Worm (Caenorhabditis elegans) whole organism, young adult: Measurements from ENCODE around the gene gplb-1.

ENCODE experiments used
- B0019.2 ChIP-seq: fragments of 200-800 bp; sonication (Bioruptor generic); conservative IDR thresholded peaks from 2 replicates; pipeline ENCODE4 v1.3.6; 2022; ENCODE audit warnings: missing genetic modification reagents, missing genetic modification characterization, missing compliant biosample characterization
- D2030.7 ChIP-seq: fragments of 200-800 bp; sonication (Bioruptor generic); IDR thresholded peaks from 2 replicates; pipeline ENCODE4 v1.3.6; 2022; ENCODE audit warnings: missing genetic modification reagents, missing genetic modification characterization, missing compliant biosample characterization
- F22D6.2 ChIP-seq: sonication (generic microtip); optimal IDR thresholded peaks from 2 replicates; lab custom pipeline; 2016; ENCODE audit warnings: mild to moderate bottlenecking, missing genetic modification characterization, missing compliant biosample characterization
- F23B12.7 ChIP-seq: sonication (generic microtip); optimal IDR thresholded peaks from 2 replicates; lab custom pipeline; 2017; ENCODE audit warnings: missing genetic modification characterization, mild to moderate bottlenecking, missing compliant biosample characterization, antibody characterized with exemption, moderate library complexity; ENCODE audit not compliant: insufficient read depth
- F49E8.2 ChIP-seq: sonication (generic microtip); optimal IDR thresholded peaks from 3 replicates; lab custom pipeline; 2017; ENCODE audit warnings: missing genetic modification characterization, mild to moderate bottlenecking, missing compliant biosample characterization, antibody characterized with exemption, moderate library complexity; ENCODE audit not compliant: insufficient read depth
- F52B5.7 ChIP-seq: sonication (generic microtip); optimal IDR thresholded peaks from 2 replicates; lab custom pipeline; 2016; ENCODE audit warnings: mild to moderate bottlenecking, missing genetic modification characterization, missing compliant biosample characterization
- K11D2.4 ChIP-seq: fragments of 200-800 bp; sonication (Bioruptor generic); IDR thresholded peaks from 2 replicates; pipeline ENCODE4 v1.3.6; 2022; ENCODE audit warnings: missing genetic modification reagents, missing genetic modification characterization, missing compliant biosample characterization
- T26A5.8 ChIP-seq: sonication (generic microtip); optimal IDR thresholded peaks from 2 replicates; lab custom pipeline; 2016; ENCODE audit warnings: missing genetic modification characterization, missing compliant biosample characterization
- attf-3 ChIP-seq: fragments of 200-800 bp; sonication (Bioruptor generic); conservative IDR thresholded peaks from 2 replicates; pipeline ENCODE4 v1.3.6; 2022; ENCODE audit warnings: missing genetic modification reagents, missing genetic modification characterization, missing compliant biosample characterization
- cebp-2 ChIP-seq: fragments of 200-800 bp; sonication (Bioruptor generic); IDR thresholded peaks from 2 replicates; pipeline ENCODE4 v1.3.6; 2022; ENCODE audit warnings: missing genetic modification characterization, missing compliant biosample characterization
- ceh-91 ChIP-seq: fragments of 200-800 bp; sonication (Bioruptor generic); IDR thresholded peaks from 2 replicates; pipeline ENCODE4 v1.3.6; 2022; ENCODE audit warnings: missing genetic modification reagents, missing genetic modification characterization, missing compliant biosample characterization
- chd-7 ChIP-seq: sonication (generic microtip); optimal IDR thresholded peaks from 2 replicates; lab custom pipeline; 2016; ENCODE audit warnings: mild to moderate bottlenecking, missing genetic modification characterization, moderate library complexity, missing compliant biosample characterization
- dox-1 ChIP-seq: fragments of 200-800 bp; sonication (Bioruptor generic); IDR thresholded peaks from 2 replicates; pipeline ENCODE4 v1.3.6; 2022; ENCODE audit warnings: missing genetic modification reagents, missing genetic modification characterization, missing compliant biosample characterization
- egl-44 ChIP-seq: fragments of 200-800 bp; sonication (Bioruptor generic); IDR thresholded peaks from 2 replicates; pipeline ENCODE4 v1.3.6; 2022; ENCODE audit warnings: missing genetic modification reagents, missing genetic modification characterization, missing compliant biosample characterization
- ets-4 ChIP-seq: fragments of 200-800 bp; sonication (Bioruptor generic); optimal IDR thresholded peaks from 2 replicates; lab custom pipeline; 2018; ENCODE audit warnings: mild to moderate bottlenecking, missing genetic modification characterization, missing compliant biosample characterization
- fkh-3 ChIP-seq: sonication (generic microtip); optimal IDR thresholded peaks from 2 replicates; lab custom pipeline; 2016; ENCODE audit warnings: mild to moderate bottlenecking, missing genetic modification characterization, missing compliant biosample characterization
- him-1 ChIP-seq: sonication (generic microtip); optimal IDR thresholded peaks from 2 replicates; lab custom pipeline; 2016; ENCODE audit warnings: missing genotype, missing genetic modification reagents, missing genetic modification characterization, missing compliant biosample characterization
- hmg-1.2 ChIP-seq: fragments of 200-800 bp; sonication (Bioruptor generic); IDR thresholded peaks from 2 replicates; pipeline ENCODE4 v1.3.6; 2022; ENCODE audit warnings: missing genetic modification reagents, missing genetic modification characterization, missing compliant biosample characterization
- hrde-1 ChIP-seq: sonication (generic microtip); optimal IDR thresholded peaks from 2 replicates; lab custom pipeline; 2016; ENCODE audit warnings: missing genetic modification characterization, mild to moderate bottlenecking, missing compliant biosample characterization, moderate library complexity, missing genotype, missing genetic modification reagents, borderline replicate concordance
- lag-1 ChIP-seq: fragments of 200-800 bp; sonication (Bioruptor generic); IDR thresholded peaks from 2 replicates; pipeline ENCODE4 v1.3.6; 2022; ENCODE audit warnings: missing genetic modification reagents, missing genetic modification characterization, missing compliant biosample characterization
- let-526 ChIP-seq: fragments of 200-800 bp; sonication (Bioruptor generic); IDR thresholded peaks from 2 replicates; pipeline ENCODE4 v1.3.6; 2022; ENCODE audit warnings: missing genetic modification reagents, missing genetic modification characterization, missing compliant biosample characterization
- lin-35 ChIP-seq, 3 experiments: fragments of 150-350 bp in 2 of 3; sonication (generic microtip) in 1 of 3; optimal IDR thresholded peaks; 2 replicates each; lab custom pipeline; 2014 to 2018; ENCODE audit warnings: missing biosample characterization in 3 of 3, missing genetic modification characterization in 3 of 3, missing genetic modification reagents in 3 of 3
- lin-40 ChIP-seq: sonication (generic microtip); optimal IDR thresholded peaks from 2 replicates; lab custom pipeline; 2016; ENCODE audit warnings: missing genetic modification characterization, mild to moderate bottlenecking, missing compliant biosample characterization, missing genotype, missing genetic modification reagents
- lsy-27 ChIP-seq: sonication (generic microtip); optimal IDR thresholded peaks from 2 replicates; lab custom pipeline; 2017; ENCODE audit warnings: missing genetic modification characterization, mild to moderate bottlenecking, missing compliant biosample characterization, antibody characterized with exemption, missing genotype, borderline replicate concordance; ENCODE audit not compliant: insufficient read depth
- madf-10 ChIP-seq: sonication (generic microtip); optimal IDR thresholded peaks from 2 replicates; lab custom pipeline; 2016; ENCODE audit warnings: mild to moderate bottlenecking, missing genetic modification characterization, missing compliant biosample characterization
- madf-6 ChIP-seq: fragments of 200-800 bp; sonication (Bioruptor generic); IDR thresholded peaks from 2 replicates; pipeline ENCODE4 v1.3.6; 2022; ENCODE audit warnings: missing genetic modification reagents, missing genetic modification characterization, missing compliant biosample characterization
- mcd-1 ChIP-seq: fragments of 200-800 bp; sonication (Bioruptor generic); IDR thresholded peaks from 2 replicates; pipeline ENCODE4 v1.3.6; 2022; ENCODE audit warnings: missing genetic modification reagents, missing genetic modification characterization, missing compliant biosample characterization
- nhr-80 ChIP-seq: sonication (generic microtip); optimal IDR thresholded peaks from 2 replicates; lab custom pipeline; 2016; ENCODE audit warnings: missing genetic modification characterization, missing compliant biosample characterization
- pha-4 ChIP-seq: fragments of 150-350 bp; sonication (generic microtip); optimal IDR thresholded peaks from 2 replicates; lab custom pipeline; 2014; ENCODE audit warnings: missing biosample characterization, missing genetic modification reagents, missing genetic modification characterization
- rcor-1 ChIP-seq: fragments of 200-800 bp; sonication (Bioruptor generic); IDR thresholded peaks from 2 replicates; pipeline ENCODE4 v1.3.6; 2022; ENCODE audit warnings: missing genetic modification reagents, missing genetic modification characterization, missing compliant biosample characterization
- snpc-3.4 ChIP-seq: sonication (generic microtip); optimal IDR thresholded peaks from 2 replicates; lab custom pipeline; 2017; ENCODE audit warnings: missing genetic modification characterization, mild to moderate bottlenecking, missing compliant biosample characterization, antibody characterized with exemption, moderate library complexity, missing genotype, missing genetic modification reagents
- snpc-4 ChIP-seq, 5 experiments: fragments of 150-350 bp in 1 of 5; sonication (generic microtip) in 4 of 5; optimal IDR thresholded peaks; 2 replicates each; lab custom pipeline; 2014 to 2018; ENCODE audit warnings: missing genetic modification characterization in 5 of 5, missing biosample characterization in 3 of 5, antibody characterized with exemption in 2 of 5, mild to moderate bottlenecking in 2 of 5, missing compliant biosample characterization in 2 of 5, missing genotype in 2 of 5, moderate library complexity in 2 of 5, missing genetic modification reagents in 1 of 5
- tbp1 ChIP-seq: fragments of 200-800 bp; sonication (Bioruptor generic); optimal IDR thresholded peaks from 2 replicates; lab custom pipeline; 2018; ENCODE audit warnings: mild to moderate bottlenecking, missing genetic modification characterization, missing compliant biosample characterization
- tlf-1 ChIP-seq: fragments of 200-800 bp; sonication (Bioruptor generic); optimal IDR thresholded peaks from 2 replicates; lab custom pipeline; 2018; ENCODE audit warnings: mild to moderate bottlenecking, missing genetic modification characterization, missing compliant biosample characterization

The gplb-1 gene

DNA sequence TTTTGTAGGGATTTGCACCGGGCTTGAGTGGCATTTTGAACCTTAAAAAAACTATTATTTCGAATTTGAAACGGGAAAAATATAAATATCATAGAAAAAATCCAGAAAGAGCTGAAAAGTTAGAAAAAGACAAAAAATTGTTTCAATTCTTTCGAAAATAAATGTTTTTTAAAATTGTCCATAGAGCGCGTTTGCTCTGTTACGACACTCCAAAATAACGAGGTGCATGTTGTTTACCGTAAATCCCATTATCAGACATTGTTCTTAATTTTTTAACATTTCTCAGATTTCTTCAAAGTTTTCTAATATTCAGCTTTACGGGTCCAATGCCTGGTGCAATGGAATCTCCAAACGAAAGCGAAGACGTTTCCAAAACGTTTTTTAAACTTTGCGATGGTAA, 9.0 kb downstream of the gplb-1 start, which contains the start of the genes dnj-22 and natc-1 (continued):
- TF ChIP-seq snpc-4 (GFP tag; optimal IDR thresholded peaks at IDR 0.05; lab: Kevin White, UChicago) (peak; percentile 38), snpc-4 (tag; optimal IDR thresholded peaks at IDR 0.05; lab: Kevin White, UChicago) (peak in 3 of 4 experiments; percentile 14 to 59 (median 59)), chd-7 (no peak), rcor-1 (no peak), lin-40 (tag; lab: Kevin White, UChicago) (peak; percentile 63), K11D2.4 (GFP tag; lab: Robert Waterston, UW) (no peak), lag-1 (GFP tag; lab: Robert Waterston, UW) (no peak), pha-4 (tag; lab: Kevin White, UChicago) (peak; percentile 17), dox-1 (GFP tag; lab: Robert Waterston, UW) (peak; percentile 12; the same call in 1 of the 2 replicates), hrde-1 (no peak), F23B12.7 (tag; lab: Kevin White, UChicago) (peak; percentile 52)

ce11 chrV:8460800-8461199, 10.2 kb downstream of the gplb-1 start:
- TF ChIP-seq hmg-1.2 (GFP tag; lab: Robert Waterston, UW) (peak; percentile 54; the same call in 1 of the 2 replicates), lsy-27 (tag; lab: Kevin White, UChicago) (no peak), madf-6 (GFP tag; lab: Robert Waterston, UW) (peak; percentile 25; the same call in 1 of the 2 replicates), attf-3 (0 out of 2 replicates have a peak, but pooled peaks have one; percentile 13), fkh-3 (tag; lab: Kevin White, UChicago) (no peak), ceh-91 (GFP tag; lab: Robert Waterston, UW) (no peak), tlf-1 (GFP tag; lab: Kevin White, UChicago) (no peak), mcd-1 (GFP tag; lab: Robert Waterston, UW) (peak; percentile 10; the same call in 1 of the 2 replicates), lin-40 (tag; lab: Kevin White, UChicago) (no peak), D2030.7 (GFP tag; lab: Robert Waterston, UW) (no peak), let-526 (GFP tag; lab: Robert Waterston, UW) (no peak), F22D6.2 (tag; lab: Kevin White, UChicago) (no peak), cebp-2 (GFP tag; lab: Robert Waterston, UW) (no peak), madf-10 (no peak), snpc-4 (GFP tag; optimal IDR thresholded peaks at IDR 0.05; lab: Kevin White, UChicago) (peak; percentile 49), snpc-4 (tag; optimal IDR thresholded peaks at IDR 0.05; lab: Kevin White, UChicago) (peak in 1 of 4 experiments; percentile 51), F52B5.7 (tag; lab: Kevin White, UChicago) (no peak)

ce11 chrV:8460306-8460705, 10.7 kb downstream of the gplb-1 start, which contains the start of gene T23B12.6:
T23B12.6 (minus strand) TSS chrV:8460419.
- TF ChIP-seq F49E8.2 (tag; lab: Kevin White, UChicago) (no peak), madf-6 (GFP tag; lab: Robert Waterston, UW) (0 out of 2 replicates have a peak, but pooled peaks have one; percentile 5), dox-1 (GFP tag; lab: Robert Waterston, UW) (peak; percentile 5; the same call in 1 of the 2 replicates), nhr-80 (tag; lab: Kevin White, UChicago) (peak; percentile 83), ets-4 (peak; percentile 5), tbp1 (GFP tag; lab: Kevin White, UChicago) (peak; percentile 4), ceh-91 (GFP tag; lab: Robert Waterston, UW) (no peak)
- TF ChIP-seq, all 124 proteins: peak for 5

ce11 chrV:8454995-8455446, 16.0 kb downstream of the gplb-1 start, which contains the start of gene T23B12.11:
T23B12.11 (plus strand) TSS chrV:8455396.
- TF ChIP-seq him-1 (tag; lab: Kevin White, UChicago) (no peak), madf-10 (no peak), T26A5.8 (tag; lab: Kevin White, UChicago) (no peak), egl-44 (no peak), snpc-3.4 (tag; lab: Kevin White, UChicago) (no peak), lag-1 (GFP tag; lab: Robert Waterston, UW) (no peak), lin-35 (GFP tag; optimal IDR thresholded peaks at IDR 0.05; lab: Kevin White, UChicago) (no peak), B0019.2 (GFP tag; lab: Robert Waterston, UW) (no peak)
